Worm (Caenorhabditis elegans) whole organism, L2 larva: Measurements from ENCODE around the gene K04C1.3.

Source experiments
- lin-39 ChIP-seq: fragments of 150-350 bp; optimal IDR thresholded peaks from 2 replicates; lab custom pipeline; 2014; ENCODE audit warnings: missing biosample characterization, missing genetic modification reagents, missing genetic modification characterization
- lsy-2 ChIP-seq, 2 experiments: fragments of 150-350 bp in 1 of 2; sonication (generic microtip) in 1 of 2; optimal IDR thresholded peaks; 2 replicates each; lab custom pipeline; 2014 to 2017; ENCODE audit warnings: missing biosample characterization in 2 of 2, missing genetic modification characterization in 2 of 2
- nhr-6 ChIP-seq: fragments of 150-350 bp; optimal IDR thresholded peaks from 2 replicates; lab custom pipeline; 2014; ENCODE audit warnings: missing biosample characterization, missing genetic modification characterization
- unc-39 ChIP-seq: fragments of 150-350 bp; optimal IDR thresholded peaks from 2 replicates; lab custom pipeline; 2014; ENCODE audit warnings: missing biosample characterization, missing genetic modification characterization
- unc-55 ChIP-seq: fragments of 150-350 bp; sonication (generic microtip); optimal IDR thresholded peaks from 3 replicates; lab custom pipeline; 2014; ENCODE audit warnings: missing biosample characterization, missing genetic modification reagents, missing genetic modification characterization
- unc-62 ChIP-seq: fragments of 150-350 bp; optimal IDR thresholded peaks from 2 replicates; lab custom pipeline; 2014; ENCODE audit warnings: missing biosample characterization, missing genetic modification reagents, missing genetic modification characterization
- zag-1 ChIP-seq: fragments of 150-350 bp; optimal IDR thresholded peaks from 2 replicates; lab custom pipeline; 2014; ENCODE audit warnings: missing biosample characterization, missing genetic modification characterization

- TF ChIP-seq nhr-6 (tag; lab: Kevin White, UChicago) = no peak
- TF ChIP-seq lsy-2 (tag; optimal IDR thresholded peaks at IDR 0.05; lab: Kevin White, UChicago) = no peak
- no peak for TF ChIP-seq unc-55 (GFP tag; lab: Kevin White, UChicago)
- no peak for TF ChIP-seq unc-39 (tag; lab: Kevin White, UChicago)
- no peak for TF ChIP-seq unc-62 (GFP tag; lab: Kevin White, UChicago)
- no peak for TF ChIP-seq zag-1 (tag; lab: Kevin White, UChicago)
- TF ChIP-seq lin-39 (tag; lab: Kevin White, UChicago) = no peak
Measured at ce11 chrX:14234932-14235331, 8.3 kb downstream of the K04C1.3 start, which contains the start of gene srg-37.
